Worm (Caenorhabditis elegans) whole organism, L4/young adult: ENCODE data around the gene fbxb-106.

Experiments used
- W03F9.2 ChIP-seq: fragments of 150-350 bp; optimal IDR thresholded peaks from 2 replicates; lab custom pipeline; 2014; ENCODE audit warnings: missing biosample characterization, missing genetic modification characterization
- dao-5 ChIP-seq: sonication (generic microtip); optimal IDR thresholded peaks from 2 replicates; lab custom pipeline; 2016; ENCODE audit warnings: missing genotype, missing genetic modification characterization, moderate library complexity, missing compliant biosample characterization
- him-1 ChIP-seq: sonication (generic microtip); optimal IDR thresholded peaks from 2 replicates; lab custom pipeline; 2016; ENCODE audit warnings: missing genotype, missing genetic modification reagents, missing genetic modification characterization, missing compliant biosample characterization

fbxb-106 gene

DNA sequence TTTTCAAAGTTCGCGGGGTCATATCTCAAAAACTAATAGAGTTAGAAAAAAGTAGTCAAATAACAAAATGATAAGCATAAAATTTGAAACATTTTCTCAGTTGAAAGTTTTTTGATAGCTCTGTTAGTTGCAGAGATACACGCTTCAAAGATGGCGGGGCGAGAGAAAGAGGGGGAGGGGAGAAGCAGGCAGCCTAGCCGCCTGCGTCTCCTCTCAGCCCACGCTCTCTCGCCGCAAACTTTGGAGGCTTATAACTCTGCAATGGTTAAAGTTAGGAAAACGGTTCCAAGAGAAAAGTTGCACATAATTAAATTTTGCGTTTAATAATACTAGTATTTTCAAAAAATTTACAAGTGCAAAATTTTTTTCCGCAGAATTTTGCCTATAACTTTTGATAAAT is 39.6 kb downstream of the fbxb-106 start:
- no peak for TF ChIP-seq W03F9.2 (tag; lab: Kevin White, UChicago)
- TF ChIP-seq dao-5 (tag; lab: Kevin White, UChicago) = no peak
- no peak for TF ChIP-seq him-1 (tag; lab: Kevin White, UChicago)

ce11 chrII:2802804-2803586 is 40.8 kb downstream of the fbxb-106 start:
- TF ChIP-seq dao-5 (tag; lab: Kevin White, UChicago) = no peak
- no peak for TF ChIP-seq W03F9.2 (tag; lab: Kevin White, UChicago)
- TF ChIP-seq him-1 (tag; lab: Kevin White, UChicago) = no peak

DNA sequence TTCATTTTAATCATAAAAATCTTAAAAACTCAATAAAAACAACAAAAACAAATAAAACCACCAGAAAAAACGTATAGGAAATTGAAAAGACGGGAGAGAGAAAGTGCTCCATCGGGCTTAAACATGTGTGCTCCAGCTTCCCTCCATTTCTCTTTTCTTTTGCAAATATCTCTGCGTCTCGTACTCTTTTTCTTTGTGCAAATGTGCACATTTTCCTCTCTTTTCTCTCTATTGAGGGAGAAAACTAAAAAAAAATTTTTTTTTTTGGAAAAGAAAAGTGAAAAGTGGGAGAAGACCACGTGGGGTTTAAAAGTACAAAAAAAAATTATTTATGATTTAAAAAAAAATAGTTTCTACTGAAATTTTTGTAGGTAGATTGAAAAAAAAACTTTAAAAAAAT is 42.0 kb downstream of the fbxb-106 start:
- TF ChIP-seq him-1 (tag; lab: Kevin White, UChicago) = no peak
- TF ChIP-seq dao-5 (tag; lab: Kevin White, UChicago) = no peak
- TF ChIP-seq W03F9.2 (tag; lab: Kevin White, UChicago) = no peak

ce11 chrII:2804949-2805348 is 42.7 kb downstream of the fbxb-106 start:
- TF ChIP-seq him-1 (tag; lab: Kevin White, UChicago) (no peak), dao-5 (tag; lab: Kevin White, UChicago) (no peak), W03F9.2 (tag; lab: Kevin White, UChicago) (no peak)

- TF ChIP-seq W03F9.2 (tag; lab: Kevin White, UChicago) (no peak), dao-5 (tag; lab: Kevin White, UChicago) (no peak), him-1 (tag; lab: Kevin White, UChicago) (no peak)
Observed at ce11 chrII:2805566-2805965, 43.4 kb downstream of the fbxb-106 start.

ce11 chrII:2807674-2808206 is 45.5 kb downstream of the fbxb-106 start, which contains the start of gene K12H6.12:
Gene K12H6.12 (plus strand): TSS chrII:2808156.
- TF ChIP-seq W03F9.2 (tag; lab: Kevin White, UChicago) = no peak
- TF ChIP-seq dao-5 (tag; lab: Kevin White, UChicago) = no peak
- no peak for TF ChIP-seq him-1 (tag; lab: Kevin White, UChicago)
